Worm (Caenorhabditis elegans) whole organism, L4 larva: Measurements from ENCODE around the gene F42H10.2.
A peak's percentile ranks its signal among the peaks of the same experiment; 100 is the strongest.

Experiments used
- Y105C5A.15 ChIP-seq: fragments of 200-800 bp; sonication (Bioruptor generic); IDR thresholded peaks from 2 replicates; pipeline ENCODE4 v1.3.6; 2022; ENCODE audit warnings: missing genetic modification characterization, missing compliant biosample characterization
- ZK337.2 ChIP-seq: fragments of 200-800 bp; sonication (Bioruptor generic); IDR thresholded peaks from 2 replicates; pipeline ENCODE4 v1.3.6; 2022; ENCODE audit warnings: missing genetic modification reagents, missing genetic modification characterization, missing compliant biosample characterization
- ama-1 ChIP-seq: fragments of 150-350 bp; optimal IDR thresholded peaks from 2 replicates; lab custom pipeline; 2014; ENCODE audit warnings: inconsistent platforms, mixed read lengths
- ceh-28 ChIP-seq: fragments of 150-350 bp; optimal IDR thresholded peaks from 2 replicates; lab custom pipeline; 2014; ENCODE audit warnings: missing biosample characterization, missing genetic modification reagents, missing genetic modification characterization
- ceh-32 ChIP-seq: sonication (generic microtip); optimal IDR thresholded peaks from 2 replicates; lab custom pipeline; 2016; ENCODE audit warnings: mild to moderate bottlenecking, missing genetic modification characterization, missing compliant biosample characterization; ENCODE audit not compliant: poor library complexity
- ceh-44 ChIP-seq: fragments of 200-800 bp; sonication (Bioruptor generic); IDR thresholded peaks from 2 replicates; pipeline ENCODE4 v1.3.6; 2022; ENCODE audit warnings: missing genetic modification reagents, missing genetic modification characterization, missing compliant biosample characterization
- ceh-82 ChIP-seq: sonication (generic microtip); optimal IDR thresholded peaks from 2 replicates; lab custom pipeline; 2017; ENCODE audit warnings: missing biosample characterization, missing genetic modification characterization
- ces-1 ChIP-seq: fragments of 150-350 bp; sonication (generic microtip); optimal IDR thresholded peaks from 4 replicates; lab custom pipeline; 2014; ENCODE audit warnings: missing biosample characterization, missing genetic modification reagents, missing genetic modification characterization
- daf-12 ChIP-seq: fragments of 150-350 bp; optimal IDR thresholded peaks from 2 replicates; lab custom pipeline; 2014; ENCODE audit warnings: missing biosample characterization, missing genetic modification reagents, missing genetic modification characterization
- daf-19 ChIP-seq: fragments of 200-800 bp; sonication (Bioruptor generic); conservative IDR thresholded peaks from 2 replicates; pipeline ENCODE4 v1.3.6; 2022; ENCODE audit warnings: missing genetic modification characterization, missing compliant biosample characterization
- daf-8 ChIP-seq: fragments of 200-800 bp; sonication (Bioruptor generic); IDR thresholded peaks from 2 replicates; pipeline ENCODE4 v1.3.6; 2022; ENCODE audit warnings: missing genetic modification characterization, missing compliant biosample characterization
- dpl-1 ChIP-seq: fragments of 150-350 bp; optimal IDR thresholded peaks from 2 replicates; lab custom pipeline; 2014; ENCODE audit warnings: missing biosample characterization, missing genetic modification reagents, missing genetic modification characterization
- duxl-1 ChIP-seq: sonication (generic microtip); optimal IDR thresholded peaks from 2 replicates; lab custom pipeline; 2016; ENCODE audit warnings: mild to moderate bottlenecking, missing genetic modification characterization, moderate library complexity, missing compliant biosample characterization; ENCODE audit not compliant: poor library complexity
- egl-43 ChIP-seq: fragments of 200-800 bp; sonication (Bioruptor generic); IDR thresholded peaks from 2 replicates; pipeline ENCODE4 v1.3.6; 2022; ENCODE audit warnings: missing genetic modification reagents, missing genetic modification characterization, missing compliant biosample characterization
- fos-1 ChIP-seq: fragments of 150-350 bp; optimal IDR thresholded peaks from 2 replicates; lab custom pipeline; 2014; ENCODE audit warnings: missing biosample characterization, missing genetic modification characterization
- hif-1 ChIP-seq, 2 experiments: sonication (generic microtip); optimal IDR thresholded peaks; 2 replicates each; lab custom pipeline; 2016 to 2017; ENCODE audit warnings: missing compliant biosample characterization in 2 of 2, missing genetic modification characterization in 2 of 2, missing genetic modification reagents in 2 of 2, missing genotype in 2 of 2, mild to moderate bottlenecking in 1 of 2
- hlh-11 ChIP-seq: fragments of 200-800 bp; sonication (Bioruptor generic); optimal IDR thresholded peaks from 2 replicates; lab custom pipeline; 2018; ENCODE audit warnings: mild to moderate bottlenecking, missing genetic modification characterization, missing compliant biosample characterization
- hlh-30 ChIP-seq: sonication (generic microtip); optimal IDR thresholded peaks from 2 replicates; lab custom pipeline; 2017; ENCODE audit warnings: antibody characterized with exemption, mild to moderate bottlenecking, missing genetic modification characterization, missing compliant biosample characterization; ENCODE audit not compliant: insufficient read depth
- lin-29 ChIP-seq: fragments of 200-800 bp; sonication (Bioruptor generic); IDR thresholded peaks from 2 replicates; pipeline ENCODE4 v1.3.6; 2022; ENCODE audit warnings: missing genetic modification reagents, missing genetic modification characterization, missing compliant biosample characterization
- lin-39 ChIP-seq: fragments of 150-350 bp; optimal IDR thresholded peaks from 2 replicates; lab custom pipeline; 2014; ENCODE audit warnings: missing biosample characterization, missing genetic modification reagents, missing genetic modification characterization
- lir-3 ChIP-seq: sonication (generic microtip); optimal IDR thresholded peaks from 2 replicates; lab custom pipeline; 2016; ENCODE audit warnings: mild to moderate bottlenecking, missing genetic modification characterization, missing compliant biosample characterization
- madf-5 ChIP-seq, 2 experiments: fragments of 200-800 bp; sonication (Bioruptor generic); IDR thresholded peaks; 2 replicates each; pipeline ENCODE4 v1.3.6; 2022; ENCODE audit warnings: missing compliant biosample characterization in 2 of 2, missing genetic modification characterization in 2 of 2
- madf-9 ChIP-seq: fragments of 200-800 bp; sonication (Bioruptor generic); conservative IDR thresholded peaks from 2 replicates; pipeline ENCODE4 v1.3.6; 2022; ENCODE audit warnings: missing genetic modification reagents, missing genetic modification characterization, missing compliant biosample characterization
- mdl-1 ChIP-seq, 2 experiments: fragments of 150-350 bp in 1 of 2; sonication (generic microtip) in 1 of 2; optimal IDR thresholded peaks; 2 replicates each; lab custom pipeline; 2014 to 2017; ENCODE audit warnings: missing biosample characterization in 2 of 2, missing genetic modification characterization in 2 of 2
- mep-1 ChIP-seq: fragments of 150-350 bp; sonication (generic microtip); optimal IDR thresholded peaks from 3 replicates; lab custom pipeline; 2014; ENCODE audit warnings: missing biosample characterization, missing genetic modification characterization
- mes-2 ChIP-seq: sonication (generic microtip); optimal IDR thresholded peaks from 2 replicates; lab custom pipeline; 2016; ENCODE audit warnings: missing genotype, mild to moderate bottlenecking, missing genetic modification characterization, missing compliant biosample characterization; ENCODE audit not compliant: poor library complexity, severe bottlenecking
- mxl-2 ChIP-seq: fragments of 200-800 bp; sonication (Bioruptor generic); conservative IDR thresholded peaks from 2 replicates; pipeline ENCODE4 v1.3.6; 2022; ENCODE audit warnings: missing genetic modification reagents, missing genetic modification characterization, missing compliant biosample characterization
- mxl-3 ChIP-seq: fragments of 200-800 bp; sonication (Bioruptor generic); optimal IDR thresholded peaks from 2 replicates; lab custom pipeline; 2018; ENCODE audit warnings: mild to moderate bottlenecking, missing genetic modification characterization, missing compliant biosample characterization
- nhr-28 ChIP-seq: fragments of 150-350 bp; optimal IDR thresholded peaks from 2 replicates; lab custom pipeline; 2014; ENCODE audit warnings: missing biosample characterization, missing genetic modification characterization
- nhr-41 ChIP-seq: fragments of 200-800 bp; sonication (Bioruptor generic); IDR thresholded peaks from 2 replicates; pipeline ENCODE4 v1.3.6; 2022; ENCODE audit warnings: missing genetic modification reagents, missing genetic modification characterization, missing compliant biosample characterization
- nhr-42 ChIP-seq: fragments of 200-800 bp; sonication (Bioruptor generic); IDR thresholded peaks from 2 replicates; pipeline ENCODE4 v1.3.6; 2022; ENCODE audit warnings: missing genetic modification characterization, missing compliant biosample characterization
- nhr-76 ChIP-seq: fragments of 150-350 bp; optimal IDR thresholded peaks from 2 replicates; lab custom pipeline; 2014; ENCODE audit warnings: missing biosample characterization, missing genetic modification characterization
- rbr-2 ChIP-seq: sonication (generic microtip); optimal IDR thresholded peaks from 2 replicates; lab custom pipeline; 2016; ENCODE audit warnings: missing genotype, missing genetic modification characterization, missing compliant biosample characterization
- saeg-2 ChIP-seq: fragments of 200-800 bp; sonication (Bioruptor generic); IDR thresholded peaks from 2 replicates; pipeline ENCODE4 v1.3.6; 2022; ENCODE audit warnings: missing genetic modification reagents, missing genetic modification characterization, missing compliant biosample characterization
- sdz-12 ChIP-seq: fragments of 200-800 bp; sonication (Bioruptor generic); optimal IDR thresholded peaks from 2 replicates; lab custom pipeline; 2018; ENCODE audit warnings: mild to moderate bottlenecking, missing genetic modification characterization, missing compliant biosample characterization
- set-16 ChIP-seq: fragments of 200-800 bp; sonication (Bioruptor generic); IDR thresholded peaks from 2 replicates; pipeline ENCODE4 v1.3.6; 2022; ENCODE audit warnings: missing genetic modification reagents, missing genetic modification characterization, missing compliant biosample characterization
- tag-97 ChIP-seq: fragments of 200-800 bp; sonication (Bioruptor generic); IDR thresholded peaks from 2 replicates; pipeline ENCODE4 v1.3.6; 2022; ENCODE audit warnings: missing genetic modification characterization, missing compliant biosample characterization
- tra-1 ChIP-seq: fragments of 200-800 bp; sonication (Bioruptor generic); IDR thresholded peaks from 2 replicates; pipeline ENCODE4 v1.3.6; 2022; ENCODE audit warnings: missing genetic modification reagents, missing genetic modification characterization, missing compliant biosample characterization
- unc-130 ChIP-seq: sonication (generic microtip); optimal IDR thresholded peaks from 2 replicates; lab custom pipeline; 2016; ENCODE audit warnings: missing genetic modification reagents, missing genetic modification characterization, missing compliant biosample characterization
- unc-39 ChIP-seq: sonication (generic microtip); optimal IDR thresholded peaks from 2 replicates; lab custom pipeline; 2017; ENCODE audit warnings: missing biosample characterization, missing genetic modification characterization
- unc-62 ChIP-seq, 3 experiments: fragments of 150-350 bp in 1 of 3; sonication (generic microtip); optimal IDR thresholded peaks in 2 of 3; peaks in 1 of 3; 1 replicate in 1 of 3; 2 replicates in 2 of 3; lab custom pipeline; 2014 to 2017; ENCODE audit warnings: missing biosample characterization in 3 of 3, missing genetic modification characterization in 3 of 3, missing genetic modification reagents in 3 of 3, missing genotype in 1 of 3
- vab-7 ChIP-seq: fragments of 200-800 bp; sonication (Bioruptor generic); IDR thresholded peaks from 2 replicates; pipeline ENCODE4 v1.3.6; 2022; ENCODE audit warnings: missing genetic modification reagents, missing genetic modification characterization, missing compliant biosample characterization
- zip-11 ChIP-seq: fragments of 200-800 bp; sonication (Bioruptor generic); IDR thresholded peaks from 2 replicates; pipeline ENCODE4 v1.3.6; 2022; ENCODE audit warnings: missing genetic modification characterization, missing compliant biosample characterization
- zip-2 ChIP-seq: fragments of 150-350 bp; optimal IDR thresholded peaks from 2 replicates; lab custom pipeline; 2014; ENCODE audit warnings: missing biosample characterization, missing genetic modification characterization
- ztf-7 ChIP-seq: fragments of 150-350 bp; optimal IDR thresholded peaks from 2 replicates; lab custom pipeline; 2014; ENCODE audit warnings: missing biosample characterization, missing genetic modification characterization

Gene F42H10.2

ce11 chrIII:8491945-8492344 is 1.5 kb downstream of the F42H10.2 start:
- TF ChIP-seq hlh-11 (no peak), duxl-1 (no peak)
- TF ChIP-seq, all 104 proteins: peak for 0

ce11 chrIII:8494708-8495107 is 4.3 kb downstream of the F42H10.2 start, which contains the start of gene pac-1:
Gene pac-1, plus strand, starts transcription at chrIII:8495008.
- TF ChIP-seq lin-29 (GFP tag; lab: Robert Waterston, UW) = no peak
- TF ChIP-seq madf-5 (GFP tag; IDR thresholded peaks at IDR 0.05; lab: Robert Waterston, UW) = no peak
- no peak for TF ChIP-seq daf-8
- no peak for TF ChIP-seq daf-12 (tag; lab: Kevin White, UChicago)
- no peak for TF ChIP-seq tag-97 (GFP tag; lab: Robert Waterston, UW)
- no peak for TF ChIP-seq mes-2 (tag; lab: Kevin White, UChicago)
- TF ChIP-seq, all 104 proteins: peak for 0

- TF ChIP-seq ceh-28 (tag; lab: Kevin White, UChicago) (no peak), ama-1 (lab: Kevin White, UChicago) (no peak), unc-130 (GFP tag; lab: Kevin White, UChicago) (no peak), sdz-12 (GFP tag; lab: Kevin White, UChicago) (no peak), nhr-42 (GFP tag; lab: Robert Waterston, UW) (no peak), ces-1 (GFP tag; lab: Kevin White, UChicago) (no peak), unc-62 (GFP tag; optimal IDR thresholded peaks at IDR 0.05 in 1 of 2; lab: Kevin White, UChicago) (peak in 1 of 2 experiments; percentile 99), unc-62 (tag; optimal IDR thresholded peaks at IDR 0.05; lab: Kevin White, UChicago) (no peak), ztf-7 (tag; lab: Kevin White, UChicago) (no peak), ceh-32 (tag; lab: Kevin White, UChicago) (no peak), dpl-1 (GFP tag; lab: Kevin White, UChicago) (no peak), daf-19 (GFP tag; lab: Robert Waterston, UW) (no peak), set-16 (GFP tag; lab: Robert Waterston, UW) (no peak), nhr-41 (GFP tag; lab: Robert Waterston, UW) (no peak), duxl-1 (no peak), lir-3 (tag; lab: Kevin White, UChicago) (no peak), zip-11 (no peak), fos-1 (no peak), daf-8 (no peak), hlh-11 (peak; percentile 6), mep-1 (no peak), tra-1 (GFP tag; lab: Robert Waterston, UW) (no peak), mxl-3 (GFP tag; lab: Kevin White, UChicago) (peak; percentile 29), nhr-28 (peak; percentile 53), madf-9 (GFP tag; lab: Robert Waterston, UW) (no peak), mxl-2 (GFP tag; lab: Robert Waterston, UW) (no peak), nhr-76 (no peak), unc-39 (tag; lab: Kevin White, UChicago) (no peak)
Observed at ce11 chrIII:8503341-8503740, 12.9 kb downstream of the F42H10.2 start.

ce11 chrIII:8504176-8504763 is 13.8 kb downstream of the F42H10.2 start:
- TF ChIP-seq ceh-82 (tag; lab: Kevin White, UChicago) = no peak
- no peak for TF ChIP-seq vab-7 (GFP tag; lab: Robert Waterston, UW)
- TF ChIP-seq unc-62 (GFP tag; optimal IDR thresholded peaks at IDR 0.05 in 1 of 2; lab: Kevin White, UChicago) = peak in 1 of 2 experiments; percentile 59
- no peak for TF ChIP-seq unc-62 (tag; optimal IDR thresholded peaks at IDR 0.05; lab: Kevin White, UChicago)
- peak; percentile 33 for TF ChIP-seq hlh-30 (tag; lab: Kevin White, UChicago)
- no peak for TF ChIP-seq ZK337.2 (GFP tag; lab: Robert Waterston, UW)
- TF ChIP-seq ceh-28 (tag; lab: Kevin White, UChicago) = no peak
- TF ChIP-seq Y105C5A.15 (GFP tag; lab: Robert Waterston, UW) = no peak
- TF ChIP-seq lin-39 = no peak
- peak in 1 of 2 experiments; percentile 24 for TF ChIP-seq mdl-1 (tag; optimal IDR thresholded peaks at IDR 0.05; lab: Kevin White, UChicago)
- TF ChIP-seq egl-43 (GFP tag; lab: Robert Waterston, UW) = no peak
- TF ChIP-seq zip-2 = no peak
- peak; percentile 23 for TF ChIP-seq hlh-11
- TF ChIP-seq set-16 (GFP tag; lab: Robert Waterston, UW) = no peak
- TF ChIP-seq unc-130 (GFP tag; lab: Kevin White, UChicago) = no peak
- TF ChIP-seq saeg-2 (GFP tag; lab: Robert Waterston, UW) = no peak
- TF ChIP-seq rbr-2 (tag; lab: Kevin White, UChicago) = no peak
- TF ChIP-seq tag-97 (GFP tag; lab: Robert Waterston, UW) = no peak
- TF ChIP-seq hif-1 (tag; optimal IDR thresholded peaks at IDR 0.05; lab: Kevin White, UChicago) = no peak
- no peak for TF ChIP-seq ceh-44
- TF ChIP-seq madf-9 (GFP tag; lab: Robert Waterston, UW) = no peak
